Worm (Caenorhabditis elegans): Measurements from ENCODE around the gene npa-1.
A peak's percentile ranks its signal among the peaks of the same experiment; 100 is the strongest.

The npa-1 gene

ce11 chrV:7084612-7085139 is 9.1 kb downstream of the npa-1 start, which contains the start of gene mys-1:
Gene mys-1, minus strand, starts transcription at chrV:7084662.
- TF ChIP-seq ztf-11 (tag; optimal IDR thresholded peaks at IDR 0.05) (no peak), lin-15B (tag; optimal IDR thresholded peaks at IDR 0.05) (peak; percentile 65), hmg-11 (tag; optimal IDR thresholded peaks at IDR 0.05) (peak; percentile 65), unc-62 (GFP tag; optimal IDR thresholded peaks at IDR 0.05) (no peak), nhr-67 (tag; optimal IDR thresholded peaks at IDR 0.05) (no peak), skn-1 (tag; optimal IDR thresholded peaks at IDR 0.05) (no peak), nhr-76 (tag; optimal IDR thresholded peaks at IDR 0.05) (no peak), ztf-4 (tag; optimal IDR thresholded peaks at IDR 0.05) (no peak), snpc-4 (tag; optimal IDR thresholded peaks at IDR 0.05) (peak; percentile 57), nhr-23 (tag; optimal IDR thresholded peaks at IDR 0.05) (peak; percentile 64), fkh-10 (GFP tag; optimal IDR thresholded peaks at IDR 0.05) (no peak), nhr-43 (tag; optimal IDR thresholded peaks at IDR 0.05; ENCODE audit: poor library complexity, severe bottlenecking) (peak; percentile 55), eor-1 (tag; optimal IDR thresholded peaks at IDR 0.05) (no peak), elt-1 (tag; optimal IDR thresholded peaks at IDR 0.05) (no peak), pha-4 (tag; optimal IDR thresholded peaks at IDR 0.05) (peak; percentile 50), ceh-16 (tag; optimal IDR thresholded peaks at IDR 0.05) (no peak), lin-39 (tag; optimal IDR thresholded peaks at IDR 0.05) (peak; percentile 5), nfya-1 (tag; optimal IDR thresholded peaks at IDR 0.05; ENCODE audit: insufficient read depth) (peak; percentile 49), nhr-28 (tag; optimal IDR thresholded peaks at IDR 0.05) (no peak)

- TF ChIP-seq lsy-12 (tag; optimal IDR thresholded peaks at IDR 0.05) = no peak
- no peak for TF ChIP-seq hmg-11 (tag; optimal IDR thresholded peaks at IDR 0.05)
- TF ChIP-seq mml-1 (tag; optimal IDR thresholded peaks at IDR 0.05) = no peak
- no peak for TF ChIP-seq nhr-77 (tag; optimal IDR thresholded peaks at IDR 0.05)
- no peak for TF ChIP-seq elt-1 (tag; optimal IDR thresholded peaks at IDR 0.05)
- TF ChIP-seq eor-1 (tag; optimal IDR thresholded peaks at IDR 0.05) = no peak
- TF ChIP-seq nfya-1 (tag; optimal IDR thresholded peaks at IDR 0.05; ENCODE audit: insufficient read depth) = no peak
- TF ChIP-seq ceh-28 (tag; optimal IDR thresholded peaks at IDR 0.05) = peak; percentile 18
- TF ChIP-seq nhr-23 (tag; optimal IDR thresholded peaks at IDR 0.05) = peak; percentile 59
- no peak for TF ChIP-seq ztf-11 (tag; optimal IDR thresholded peaks at IDR 0.05)
Observed at ce11 chrV:7085518-7086104, 10.0 kb downstream of the npa-1 start, which contains the start of gene VC5.2. Gene VC5.2, plus strand, starts transcription at chrV:7085956.

DNA sequence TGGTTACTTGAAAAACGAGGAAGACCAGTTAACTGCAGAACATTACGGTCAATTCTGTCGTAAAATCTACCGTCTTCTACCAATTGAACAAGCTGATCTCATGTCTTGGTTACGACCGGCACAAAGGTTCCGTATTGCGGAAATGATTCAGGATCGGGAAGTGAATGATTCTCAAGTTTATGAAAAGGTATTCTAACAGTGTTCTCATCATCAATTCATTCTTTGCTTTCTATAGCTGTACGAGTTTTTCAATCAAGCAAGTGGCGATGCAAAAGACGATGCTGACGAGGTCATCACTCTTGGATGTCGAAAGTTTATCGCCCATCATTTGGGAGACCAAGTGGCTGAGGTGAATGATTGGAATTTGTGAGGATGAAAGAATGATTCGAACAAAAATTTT is 11.8 kb downstream of the npa-1 start:
- TF ChIP-seq ZK546.5 (tag; optimal IDR thresholded peaks at IDR 0.05) (no peak), lsy-12 (tag; optimal IDR thresholded peaks at IDR 0.05) (no peak), nhr-77 (tag; optimal IDR thresholded peaks at IDR 0.05) (no peak), daf-12 (tag; optimal IDR thresholded peaks at IDR 0.05) (no peak), ceh-28 (tag; optimal IDR thresholded peaks at IDR 0.05) (no peak), egl-5 (tag; optimal IDR thresholded peaks at IDR 0.05) (no peak), elt-1 (tag; optimal IDR thresholded peaks at IDR 0.05) (no peak), egl-27 (tag; optimal IDR thresholded peaks at IDR 0.05) (no peak), fos-1 (tag; optimal IDR thresholded peaks at IDR 0.05) (no peak), aly-2 (tag; optimal IDR thresholded peaks at IDR 0.05) (no peak)

DNA sequence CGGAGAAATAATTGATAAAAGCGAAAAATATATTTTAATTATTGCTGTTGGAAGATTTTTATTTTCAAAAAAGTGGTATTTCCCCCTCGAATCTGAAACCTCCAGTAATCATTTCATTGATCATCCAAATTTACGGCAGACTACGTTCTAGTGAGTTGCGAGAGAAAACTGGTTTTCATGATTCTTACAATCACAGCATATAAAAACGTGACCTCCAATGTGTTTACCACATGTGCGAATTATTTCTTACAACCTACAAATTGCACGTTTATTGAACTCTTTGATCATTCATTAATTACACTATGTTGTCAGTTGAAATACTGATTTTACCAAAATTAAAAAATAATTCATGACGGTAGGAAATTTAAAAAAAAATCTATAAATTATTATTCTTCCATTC is 13.6 kb downstream of the npa-1 start:
- no peak for TF ChIP-seq nhr-11 (tag; optimal IDR thresholded peaks at IDR 0.05)
- no peak for TF ChIP-seq ceh-28 (tag; optimal IDR thresholded peaks at IDR 0.05)
- no peak for TF ChIP-seq unc-62 (GFP tag; optimal IDR thresholded peaks at IDR 0.05)
- TF ChIP-seq nhr-43 (tag; optimal IDR thresholded peaks at IDR 0.05; ENCODE audit: poor library complexity, severe bottlenecking) = peak; percentile 73
- TF ChIP-seq ceh-82 (tag; optimal IDR thresholded peaks at IDR 0.05) = no peak
- TF ChIP-seq pha-4 (tag; optimal IDR thresholded peaks at IDR 0.05) = peak; percentile 12
- TF ChIP-seq pqm-1 (tag; optimal IDR thresholded peaks at IDR 0.05) = peak; percentile 36
- peak; percentile 33 for TF ChIP-seq nhr-23 (tag; optimal IDR thresholded peaks at IDR 0.05)
- TF ChIP-seq elt-2 (tag; optimal IDR thresholded peaks at IDR 0.05) = no peak
- TF ChIP-seq zag-1 (tag; optimal IDR thresholded peaks at IDR 0.05) = no peak
- TF ChIP-seq jun-1 (tag; optimal IDR thresholded peaks at IDR 0.05) = no peak
- TF ChIP-seq egl-27 (tag; optimal IDR thresholded peaks at IDR 0.05) = no peak
- no peak for TF ChIP-seq eor-1 (tag; optimal IDR thresholded peaks at IDR 0.05)
- TF ChIP-seq lin-15B (tag; optimal IDR thresholded peaks at IDR 0.05) = no peak
- no peak for TF ChIP-seq ceh-9 (tag; optimal IDR thresholded peaks at IDR 0.05)
- TF ChIP-seq skn-1 (tag; optimal IDR thresholded peaks at IDR 0.05) = no peak
- TF ChIP-seq nhr-237 (tag; optimal IDR thresholded peaks at IDR 0.05) = no peak
- no peak for TF ChIP-seq mdl-1 (tag; optimal IDR thresholded peaks at IDR 0.05)
- no peak for TF ChIP-seq egl-5 (tag; optimal IDR thresholded peaks at IDR 0.05)
- no peak for TF ChIP-seq fos-1 (tag; optimal IDR thresholded peaks at IDR 0.05)
- no peak for TF ChIP-seq unc-39 (tag; optimal IDR thresholded peaks at IDR 0.05)
- TF ChIP-seq fkh-2 (tag; optimal IDR thresholded peaks at IDR 0.05) = no peak
- TF ChIP-seq nhr-28 (tag; optimal IDR thresholded peaks at IDR 0.05) = no peak
- TF ChIP-seq fkh-10 (GFP tag; optimal IDR thresholded peaks at IDR 0.05) = no peak
- TF ChIP-seq sea-2 (GFP tag; optimal IDR thresholded peaks at IDR 0.05) = no peak
- TF ChIP-seq ZK546.5 (tag; optimal IDR thresholded peaks at IDR 0.05) = no peak
- no peak for TF ChIP-seq ama-1 (optimal IDR thresholded peaks at IDR 0.05)
- no peak for TF ChIP-seq lin-39 (tag; optimal IDR thresholded peaks at IDR 0.05)
- no peak for TF ChIP-seq nhr-12 (tag; optimal IDR thresholded peaks at IDR 0.05)
- peak; percentile 76 for TF ChIP-seq nhr-25 (tag; optimal IDR thresholded peaks at IDR 0.05)
- no peak for TF ChIP-seq aly-2 (tag; optimal IDR thresholded peaks at IDR 0.05)
- no peak for TF ChIP-seq nhr-76 (tag; optimal IDR thresholded peaks at IDR 0.05)
